Fruit fly (Drosophila melanogaster): ENCODE measurements around the gene CG46383.

CG46383 gene

DNA sequence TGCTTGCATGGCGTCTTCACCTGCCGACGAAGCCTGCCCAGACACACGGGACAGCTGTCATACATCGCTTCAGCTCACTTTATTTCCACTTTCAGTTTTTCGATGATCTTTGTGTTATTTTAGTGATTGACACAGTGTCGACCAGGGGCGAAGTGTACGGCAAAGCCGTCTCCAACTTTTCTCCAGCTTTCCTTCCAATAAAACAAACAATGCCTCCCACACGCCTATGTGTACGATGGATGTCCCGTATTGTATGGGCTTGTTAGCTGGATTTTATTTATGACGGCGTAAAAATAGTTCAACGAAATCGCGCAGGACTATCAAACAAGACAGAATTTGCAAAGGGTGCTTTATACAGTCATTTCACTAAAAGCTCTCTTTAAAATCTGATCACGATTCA, at the start of gene CG46383, which contains the start of gene CG31088:
CG46383 (minus strand) TSS at position 101 of the 400 bp plus-strand sequence.
CG31088 (minus strand) TSS at position 101 of the 400 bp plus-strand sequence.
- TF ChIP-seq Hey (tag; optimal IDR thresholded peaks at IDR 0.05) (no peak), Antp (GFP tag; optimal IDR thresholded peaks at IDR 0.05) (no peak), CG18262 (tag; optimal IDR thresholded peaks at IDR 0.05) (no peak), CG2889 (GFP tag; IDR thresholded peaks at IDR 0.05) (no peak), CG3407 (GFP tag; optimal IDR thresholded peaks at IDR 0.05) (no peak), lbe (GFP tag; optimal IDR thresholded peaks at IDR 0.05) (no peak), nau (GFP tag; optimal IDR thresholded peaks at IDR 0.05) (no peak), Rx (GFP tag; IDR thresholded peaks at IDR 0.05) (no peak), eve (GFP tag; optimal IDR thresholded peaks at IDR 0.05) (no peak), Blimp-1 (GFP tag; optimal IDR thresholded peaks at IDR 0.05) (no peak), CG43689 (GFP tag; IDR thresholded peaks at IDR 0.05) (no peak), aop (GFP tag; IDR thresholded peaks at IDR 0.05) (no peak), sd (tag; optimal IDR thresholded peaks at IDR 0.05) (no peak), bowl (GFP tag; IDR thresholded peaks at IDR 0.05) (no peak)

- peak in 1 of 2 experiments; percentile 58 for TF ChIP-seq Dfd (GFP tag; optimal IDR thresholded peaks at IDR 0.05)
- TF ChIP-seq CG8359 (GFP tag; optimal IDR thresholded peaks at IDR 0.05; ENCODE audit: borderline replicate concordance) = peak; percentile 99
- TF ChIP-seq hkb (optimal IDR thresholded peaks at IDR 0.05) = no peak
- no peak for TF ChIP-seq hkb (GFP tag; IDR thresholded peaks at IDR 0.05)
- 0 out of 2 replicates have a peak, but pooled peaks have one; percentile 23 for TF ChIP-seq Dref (GFP tag; IDR thresholded peaks at IDR 0.05)
- peak; percentile 59 for TF ChIP-seq Med (GFP tag)
- TF ChIP-seq Rx (GFP tag; IDR thresholded peaks at IDR 0.05) = 0 out of 2 replicates have a peak, but pooled peaks have one; percentile 9
- no peak for TF ChIP-seq NK7.1 (GFP tag; optimal IDR thresholded peaks at IDR 0.05)
- peak; percentile 23; the same call in 1 of the 2 replicates for TF ChIP-seq CG4360 (GFP tag; IDR thresholded peaks at IDR 0.05)
These were observed 48.4 kb upstream of the CG46383 start for dm6 chr3R:15998972-15999721.

DNA sequence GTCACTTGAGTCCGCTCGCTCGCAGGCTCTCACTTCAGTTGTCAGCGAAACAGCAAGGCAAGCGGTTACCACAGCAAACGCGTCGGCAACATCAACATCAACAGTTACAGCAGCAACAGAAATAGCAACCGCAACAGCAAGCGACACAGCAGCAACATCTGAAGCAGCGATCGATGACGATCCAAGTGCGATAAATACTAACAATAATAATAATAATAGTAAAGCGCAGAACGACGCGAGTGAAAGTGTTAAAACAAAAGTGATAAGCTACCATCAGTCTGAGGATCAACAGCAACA, 43.8 kb upstream of the CG46383 start:
- TF ChIP-seq CG15479 (GFP tag; optimal IDR thresholded peaks at IDR 0.05) (peak; percentile 90), vvl (GFP tag; IDR thresholded peaks at IDR 0.05) (no peak), dmrt99B (tag; optimal IDR thresholded peaks at IDR 0.05) (no peak), CG2120 (GFP tag; optimal IDR thresholded peaks at IDR 0.05) (no peak), Med (GFP tag) (peak; percentile 15), crol (GFP tag; IDR thresholded peaks at IDR 0.05) (0 out of 2 replicates have a peak, but pooled peaks have one; percentile 0), Jarid2 (GFP tag; optimal IDR thresholded peaks at IDR 0.05) (peak; percentile 49), Dip3 (GFP tag; optimal IDR thresholded peaks at IDR 0.05) (no peak), CG8359 (GFP tag; optimal IDR thresholded peaks at IDR 0.05; ENCODE audit: borderline replicate concordance) (peak; percentile 34), Ets65A (GFP tag) (peak; percentile 51)

DNA sequence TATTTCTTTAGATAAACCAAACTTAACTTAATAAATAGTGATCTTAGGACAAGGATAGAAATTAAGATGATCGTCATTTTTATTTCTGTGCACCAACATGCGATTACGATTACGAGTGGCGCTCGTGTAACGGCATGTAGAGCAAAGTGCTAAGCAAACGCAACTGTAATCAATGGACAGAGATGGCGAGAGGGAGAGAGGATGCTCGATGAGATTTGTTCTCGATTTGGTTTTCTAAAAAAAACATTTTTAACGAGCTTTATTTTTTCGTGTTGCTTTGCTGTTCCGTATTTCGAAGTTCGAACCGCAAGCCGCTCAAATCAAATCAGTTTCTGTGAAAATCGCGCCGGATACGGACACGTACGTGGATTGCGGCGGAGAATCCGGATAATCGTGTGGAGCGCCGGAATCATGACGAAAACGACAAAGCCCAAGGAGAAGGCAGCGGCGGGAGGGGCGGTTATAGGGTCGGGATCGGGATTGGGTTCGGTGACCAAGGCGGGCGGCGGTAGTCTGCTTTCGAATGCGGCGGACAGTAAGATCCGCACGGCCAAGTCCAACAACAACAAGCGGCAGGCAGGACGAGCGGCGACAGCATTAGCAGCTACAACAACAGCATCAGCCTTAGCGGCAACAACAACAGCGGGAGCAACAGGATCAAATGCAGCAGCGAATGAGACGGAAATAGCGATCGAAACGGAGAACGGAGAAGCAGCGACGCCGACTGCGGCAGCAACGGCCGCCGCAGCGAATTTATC, 43.3 kb upstream of the CG46383 start:
- TF ChIP-seq pho (GFP tag; optimal IDR thresholded peaks at IDR 0.05) (no peak), Adf1 (GFP tag; IDR thresholded peaks at IDR 0.05) (peak; percentile 61; the same call in 1 of the 2 replicates), knrl (GFP tag; IDR thresholded peaks at IDR 0.05; ENCODE audit: partially characterized antibody) (no peak), D (optimal IDR thresholded peaks at IDR 0.05) (no peak), D (GFP tag; optimal IDR thresholded peaks at IDR 0.05) (no peak), zen (tag; optimal IDR thresholded peaks at IDR 0.05) (peak; percentile 65), sqz (GFP tag; optimal IDR thresholded peaks at IDR 0.05) (no peak), Ets65A (GFP tag) (peak; percentile 24), Trl (optimal IDR thresholded peaks at IDR 0.05) (peak in 1 of 2 experiments; percentile 20), Trl (GFP tag; optimal IDR thresholded peaks at IDR 0.05) (no peak), CG4360 (GFP tag; IDR thresholded peaks at IDR 0.05) (peak; percentile 99), crol (GFP tag; IDR thresholded peaks at IDR 0.05) (peak; percentile 27; the same call in 1 of the 2 replicates), CG1832 (GFP tag; optimal IDR thresholded peaks at IDR 0.05) (peak; percentile 30), CG7963 (GFP tag; IDR thresholded peaks at IDR 0.05; ENCODE audit: partially characterized antibody) (0 out of 3 replicates have a peak, but pooled peaks have one; percentile 8), Hmx (GFP tag; optimal IDR thresholded peaks at IDR 0.05) (no peak), ap (GFP tag; IDR thresholded peaks at IDR 0.05) (no peak), CG9215 (GFP tag; IDR thresholded peaks at IDR 0.05) (no peak), CG1602 (GFP tag; optimal IDR thresholded peaks at IDR 0.05) (no peak)

Data from whole organism, embryonic.